Worm (Caenorhabditis elegans) whole organism, L3 larva: ENCODE data around the gene hsp-16.2.

Experiments
- R02D3.7 ChIP-seq: fragments of 150-350 bp; optimal IDR thresholded peaks from 2 replicates; lab custom pipeline; 2014; ENCODE audit warnings: missing biosample characterization, missing genetic modification characterization
- ZK546.5 ChIP-seq: sonication (generic microtip); optimal IDR thresholded peaks from 2 replicates; lab custom pipeline; 2017; ENCODE audit warnings: missing biosample characterization, missing genetic modification characterization
- aly-2 ChIP-seq: fragments of 150-350 bp; optimal IDR thresholded peaks from 2 replicates; lab custom pipeline; 2014; ENCODE audit warnings: missing biosample characterization, missing genetic modification characterization
- ama-1 ChIP-seq: fragments of 150-350 bp; optimal IDR thresholded peaks from 2 replicates; lab custom pipeline; 2018
- ceh-16 ChIP-seq: sonication (generic microtip); optimal IDR thresholded peaks from 2 replicates; lab custom pipeline; 2017; ENCODE audit warnings: missing biosample characterization, missing genetic modification characterization
- ceh-28 ChIP-seq: fragments of 150-350 bp; optimal IDR thresholded peaks from 2 replicates; lab custom pipeline; 2014; ENCODE audit warnings: missing biosample characterization, missing genetic modification reagents, missing genetic modification characterization
- ceh-82 ChIP-seq: fragments of 150-350 bp; optimal IDR thresholded peaks from 2 replicates; lab custom pipeline; 2014; ENCODE audit warnings: missing biosample characterization, missing genetic modification characterization
- daf-12 ChIP-seq: fragments of 150-350 bp; optimal IDR thresholded peaks from 2 replicates; lab custom pipeline; 2014; ENCODE audit warnings: missing biosample characterization, missing genetic modification reagents, missing genetic modification characterization
- egl-5 ChIP-seq: fragments of 150-350 bp; optimal IDR thresholded peaks from 2 replicates; lab custom pipeline; 2017; ENCODE audit warnings: missing biosample characterization, missing genetic modification reagents, missing genetic modification characterization, inconsistent platforms
- elt-2 ChIP-seq: sonication (generic microtip); optimal IDR thresholded peaks from 2 replicates; lab custom pipeline; 2016; ENCODE audit warnings: missing genetic modification reagents, mild to moderate bottlenecking, missing genetic modification characterization, missing compliant biosample characterization
- fkh-10 ChIP-seq: sonication (generic microtip); optimal IDR thresholded peaks from 2 replicates; lab custom pipeline; 2017; ENCODE audit warnings: missing biosample characterization, missing genetic modification reagents, missing genetic modification characterization
- fkh-2 ChIP-seq: fragments of 150-350 bp; optimal IDR thresholded peaks from 2 replicates; lab custom pipeline; 2014; ENCODE audit warnings: missing biosample characterization, missing genetic modification reagents, missing genetic modification characterization
- hmg-11 ChIP-seq: sonication (generic microtip); optimal IDR thresholded peaks from 2 replicates; lab custom pipeline; 2016; ENCODE audit warnings: missing genetic modification characterization, missing compliant biosample characterization
- lin-15B ChIP-seq: fragments of 150-350 bp; optimal IDR thresholded peaks from 2 replicates; lab custom pipeline; 2014; ENCODE audit warnings: missing biosample characterization, missing genetic modification characterization
- nfya-1 ChIP-seq: sonication (generic microtip); optimal IDR thresholded peaks from 2 replicates; lab custom pipeline; 2017; ENCODE audit warnings: missing genetic modification characterization, mild to moderate bottlenecking, missing compliant biosample characterization, antibody characterized with exemption, moderate library complexity; ENCODE audit not compliant: insufficient read depth
- nhr-12 ChIP-seq: fragments of 150-350 bp; optimal IDR thresholded peaks from 2 replicates; lab custom pipeline; 2014; ENCODE audit warnings: missing biosample characterization, missing genetic modification characterization
- nhr-237 ChIP-seq: fragments of 150-350 bp; optimal IDR thresholded peaks from 2 replicates; lab custom pipeline; 2014; ENCODE audit warnings: missing biosample characterization, missing genetic modification characterization
- nhr-25 ChIP-seq: sonication (generic microtip); optimal IDR thresholded peaks from 2 replicates; lab custom pipeline; 2017; ENCODE audit warnings: missing biosample characterization, missing genetic modification characterization
- nhr-28 ChIP-seq: fragments of 150-350 bp; optimal IDR thresholded peaks from 2 replicates; lab custom pipeline; 2014; ENCODE audit warnings: missing biosample characterization, missing genetic modification characterization
- nhr-43 ChIP-seq: sonication (generic microtip); optimal IDR thresholded peaks from 2 replicates; lab custom pipeline; 2016; ENCODE audit warnings: mild to moderate bottlenecking, missing genetic modification characterization, missing compliant biosample characterization; ENCODE audit not compliant: poor library complexity, severe bottlenecking
- nhr-67 ChIP-seq: fragments of 150-350 bp; optimal IDR thresholded peaks from 2 replicates; lab custom pipeline; 2014; ENCODE audit warnings: missing biosample characterization, missing genetic modification characterization
- nhr-76 ChIP-seq: fragments of 150-350 bp; sonication (generic microtip); optimal IDR thresholded peaks from 5 replicates; lab custom pipeline; 2014; ENCODE audit warnings: missing biosample characterization, missing genetic modification characterization
- nhr-77 ChIP-seq: fragments of 150-350 bp; optimal IDR thresholded peaks from 2 replicates; lab custom pipeline; 2014; ENCODE audit warnings: missing biosample characterization, missing genetic modification characterization
- pha-4 ChIP-seq: fragments of 150-350 bp; optimal IDR thresholded peaks from 2 replicates; lab custom pipeline; 2014; ENCODE audit warnings: missing biosample characterization, missing genetic modification reagents, missing genetic modification characterization
- pqm-1 ChIP-seq: fragments of 150-350 bp; optimal IDR thresholded peaks from 2 replicates; lab custom pipeline; 2017; ENCODE audit warnings: missing biosample characterization, missing genetic modification characterization, inconsistent platforms
- skn-1 ChIP-seq: fragments of 150-350 bp; optimal IDR thresholded peaks from 2 replicates; lab custom pipeline; 2014; ENCODE audit warnings: missing biosample characterization, missing genetic modification characterization
- unc-39 ChIP-seq: sonication (generic microtip); optimal IDR thresholded peaks from 4 replicates; lab custom pipeline; 2017; ENCODE audit warnings: missing biosample characterization, missing genetic modification characterization
- unc-62 ChIP-seq: fragments of 150-350 bp; sonication (generic microtip); optimal IDR thresholded peaks from 4 replicates; lab custom pipeline; 2014; ENCODE audit warnings: missing biosample characterization, missing genetic modification reagents, missing genetic modification characterization

Gene hsp-16.2

DNA sequence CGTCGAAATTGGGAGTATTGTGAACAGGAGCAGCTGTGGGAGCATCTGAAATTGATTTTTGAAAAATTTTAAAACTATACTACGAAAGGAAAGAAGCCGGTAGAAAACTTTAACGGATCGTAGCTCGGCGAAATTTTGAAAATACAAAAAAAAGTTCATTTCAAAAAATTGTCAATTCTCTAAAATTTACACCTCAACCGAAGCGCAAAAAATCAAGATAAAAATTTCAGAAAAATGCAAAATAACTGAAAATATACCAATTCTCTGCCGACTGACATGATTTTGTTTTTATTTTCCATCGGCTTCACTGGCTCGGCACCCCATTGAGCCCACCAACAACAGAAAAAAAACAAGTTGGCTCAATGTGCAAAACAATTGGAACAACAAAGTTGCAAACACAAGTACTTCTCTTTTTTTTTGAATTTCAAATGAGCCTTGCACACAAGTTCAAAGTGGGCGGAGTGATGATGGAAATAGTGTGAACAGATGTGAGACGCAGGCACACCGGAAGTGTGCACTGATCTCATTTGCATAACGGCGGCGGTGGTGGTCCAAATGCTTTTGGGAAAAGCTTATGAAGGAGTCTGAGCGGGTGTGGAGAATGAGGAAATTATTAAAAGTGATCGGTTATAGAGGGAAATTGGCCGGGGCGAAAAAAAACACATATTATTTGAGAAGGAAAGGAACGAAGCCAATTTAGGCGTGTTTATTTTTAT is 29.7 kb downstream of the hsp-16.2 start, which contains the start of gene F36H9.7:
Gene F36H9.7 (minus strand): TSS at position 51 of the 716 bp plus-strand sequence.
- no peak for TF ChIP-seq nhr-43 (tag; lab: Kevin White, UChicago)
- TF ChIP-seq unc-39: no peak
- no peak for TF ChIP-seq nhr-76 (tag; lab: Kevin White, UChicago)
- no peak for TF ChIP-seq nhr-12 (tag; lab: Kevin White, UChicago)
- TF ChIP-seq ZK546.5: no peak
- TF ChIP-seq ceh-28 (tag; lab: Kevin White, UChicago): no peak
- no peak for TF ChIP-seq nhr-237 (tag; lab: Kevin White, UChicago)
- no peak for TF ChIP-seq ama-1 (lab: Kevin White, UChicago)

- no peak for TF ChIP-seq nhr-77
- peak; percentile 27 for TF ChIP-seq elt-2 (tag; lab: Kevin White, UChicago)
- TF ChIP-seq ceh-16 (tag; lab: Kevin White, UChicago): no peak
- TF ChIP-seq unc-39: no peak
- TF ChIP-seq hmg-11 (tag; lab: Kevin White, UChicago): peak; percentile 32
- TF ChIP-seq nhr-28: no peak
- no peak for TF ChIP-seq ceh-82 (tag; lab: Kevin White, UChicago)
- peak; percentile 22 for TF ChIP-seq nfya-1 (tag; lab: Kevin White, UChicago)
Measured at ce11 chrV:1773120-1773519, 31.6 kb downstream of the hsp-16.2 start.

DNA sequence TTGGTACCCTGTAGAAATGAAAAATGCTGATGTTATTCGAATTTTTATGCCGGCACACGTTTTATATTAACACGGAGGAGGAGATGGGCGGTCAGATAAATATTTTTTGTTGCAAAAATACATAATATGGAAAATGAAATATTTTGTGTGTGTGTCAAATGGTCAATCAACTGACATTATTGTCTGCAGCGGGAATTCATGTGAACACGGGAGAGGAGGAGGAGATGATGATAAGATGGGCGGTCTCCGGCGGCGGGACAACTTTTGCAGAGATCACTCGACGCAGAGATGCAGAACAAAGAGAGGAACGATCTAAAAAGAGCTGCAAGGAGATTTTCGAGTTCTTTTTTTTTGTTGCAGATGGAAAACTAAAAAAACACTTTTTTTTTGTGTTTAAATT is 33.0 kb downstream of the hsp-16.2 start, which contains the start of gene dhs-13:
Gene dhs-13 (minus strand): TSS at position 8 of the 400 bp plus-strand sequence.
- TF ChIP-seq lin-15B (tag; lab: Kevin White, UChicago) (peak; percentile 36), pha-4 (tag; lab: Kevin White, UChicago) (peak; percentile 47), aly-2 (tag; lab: Kevin White, UChicago) (no peak), elt-2 (tag; lab: Kevin White, UChicago) (peak; percentile 52)
- TF ChIP-seq, all 47 proteins: peak for 3

ce11 chrV:1767427-1767826 is 37.3 kb downstream of the hsp-16.2 start:
- TF ChIP-seq nhr-67: no peak
- no peak for TF ChIP-seq egl-5
- no peak for TF ChIP-seq R02D3.7
- no peak for TF ChIP-seq nhr-28
- TF ChIP-seq fkh-10 (GFP tag; lab: Kevin White, UChicago): no peak
- no peak for TF ChIP-seq fkh-2
- no peak for TF ChIP-seq lin-15B (tag; lab: Kevin White, UChicago)
- TF ChIP-seq daf-12 (tag; lab: Kevin White, UChicago): no peak
- no peak for TF ChIP-seq skn-1

DNA sequence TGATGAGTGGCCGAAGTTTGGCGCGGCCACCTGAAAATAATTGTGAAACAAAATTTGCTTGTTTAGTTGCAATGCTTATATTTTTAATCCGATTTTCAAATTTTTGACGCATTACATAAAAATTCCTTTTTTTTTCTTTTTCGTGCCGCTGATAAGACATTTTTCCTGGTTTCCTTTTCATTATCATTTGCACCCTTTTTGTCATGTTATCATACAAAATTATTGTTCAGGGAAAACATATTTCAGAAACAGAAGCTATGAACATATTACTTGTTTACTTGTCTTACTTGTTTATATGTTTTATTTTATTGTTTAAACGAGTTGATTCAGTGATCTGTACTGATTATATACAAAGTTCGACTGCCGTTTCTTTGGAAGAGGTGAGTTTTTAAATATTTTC is 44.1 kb downstream of the hsp-16.2 start, which contains the start of gene clec-205:
Gene clec-205 (plus strand): TSS at position 212 of the 400 bp plus-strand sequence.
- TF ChIP-seq elt-2 (tag; lab: Kevin White, UChicago) (peak; percentile 60), nhr-76 (tag; lab: Kevin White, UChicago) (no peak)
- TF ChIP-seq, all 47 proteins: peak for 1

- TF ChIP-seq unc-39: no peak
- no peak for TF ChIP-seq unc-62
- peak; percentile 45 for TF ChIP-seq elt-2 (tag; lab: Kevin White, UChicago)
- no peak for TF ChIP-seq R02D3.7
Measured at ce11 chrV:1756856-1757255, 47.9 kb downstream of the hsp-16.2 start, which contains the start of gene clec-204. clec-204 (plus strand) TSS chrV:1757156.

DNA sequence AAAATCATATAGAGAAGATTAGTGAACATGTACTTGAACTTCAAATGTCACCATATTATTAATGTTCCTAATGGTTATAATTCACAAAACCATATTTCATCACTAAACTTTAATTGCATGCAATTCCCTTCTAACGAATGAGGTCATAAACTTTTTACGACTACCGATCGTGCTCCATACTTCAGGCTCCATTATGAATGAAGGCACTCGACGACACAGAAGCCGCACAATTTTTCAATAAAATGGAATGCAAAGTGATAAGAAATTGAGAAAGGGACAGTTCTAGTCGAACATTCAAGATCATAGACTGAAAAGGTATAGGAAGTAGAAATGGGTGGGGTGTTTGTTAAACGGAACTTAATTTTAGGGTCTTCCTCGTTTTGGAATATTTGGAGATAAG is 48.7 kb downstream of the hsp-16.2 start:
- peak; percentile 7 for TF ChIP-seq pqm-1 (tag; lab: Kevin White, UChicago)
- peak; percentile 64 for TF ChIP-seq elt-2 (tag; lab: Kevin White, UChicago)
- TF ChIP-seq nhr-25 (tag; lab: Kevin White, UChicago): no peak
